Worm (Caenorhabditis elegans): ENCODE results near the gene oxy-4.

ce11 chrIII:5107959-5108358 lies 50.6 kb downstream of the oxy-4 start:
- TF ChIP-seq pha-4 (GFP tag; IDR thresholded peaks at IDR 0.05) (no peak), pha-4 (tag; optimal IDR thresholded peaks at IDR 0.05) (no peak), ces-1 (GFP tag; optimal IDR thresholded peaks at IDR 0.05) (no peak), mep-1 (tag; optimal IDR thresholded peaks at IDR 0.05) (no peak), F37D6.2 (tag; optimal IDR thresholded peaks at IDR 0.05) (no peak)

All from whole organism, L4 larva.